Fruit fly (Drosophila melanogaster): Measurements from ENCODE around the gene CG6664.

CG6664 gene

DNA sequence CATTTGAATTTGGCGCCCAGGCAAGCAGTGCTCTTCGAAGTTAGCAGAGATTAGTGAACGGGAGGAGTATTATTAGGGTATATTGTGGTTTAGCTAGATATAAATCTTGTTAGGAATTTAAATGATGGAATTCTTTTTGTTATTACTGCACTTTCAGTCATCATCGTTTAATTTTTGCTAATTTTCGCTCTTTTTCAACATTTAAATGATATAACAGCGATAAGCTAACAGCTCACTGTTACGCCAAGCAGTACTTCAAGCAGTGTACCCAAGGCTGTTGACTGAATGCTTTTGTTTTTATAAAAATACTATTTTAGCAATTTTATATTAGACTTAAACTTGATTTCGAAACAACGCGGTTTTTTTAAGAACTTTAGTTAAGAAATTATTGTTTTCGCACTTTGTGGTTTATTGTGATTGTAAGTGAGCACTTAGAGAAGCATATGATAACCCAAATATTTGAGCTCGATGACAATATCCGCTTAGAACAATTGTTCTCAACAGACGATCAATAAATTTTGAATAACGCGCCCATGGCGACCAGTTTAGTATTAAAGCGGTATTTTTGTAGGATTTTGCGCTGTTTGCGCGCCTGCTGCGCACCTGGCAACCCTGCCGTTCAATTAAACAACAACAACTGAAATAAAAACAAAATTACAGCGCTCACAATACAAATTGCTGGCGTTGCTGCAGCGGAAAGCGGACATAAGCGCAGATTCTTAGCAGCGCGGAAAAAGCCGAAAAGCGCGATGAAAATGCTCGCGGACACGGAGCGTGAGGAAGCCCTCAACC is 34.9 kb upstream of the CG6664 start (continued):
- TF ChIP-seq pita (GFP tag; optimal IDR thresholded peaks at IDR 0.05) (no peak), E2f2 (GFP tag; IDR thresholded peaks at IDR 0.05) (peak; percentile 91), CG1603 (tag; optimal IDR thresholded peaks at IDR 0.05) (peak; percentile 12), zen2 (GFP tag; IDR thresholded peaks at IDR 0.05; ENCODE audit: partially characterized antibody) (no peak), Nf-YA (GFP tag; IDR thresholded peaks at IDR 0.05) (no peak), Dp (GFP tag; optimal IDR thresholded peaks at IDR 0.05) (peak; percentile 84), unc-4 (GFP tag; IDR thresholded peaks at IDR 0.05; ENCODE audit: partially characterized antibody) (peak; percentile 22; the same call in 1 of the 2 replicates), CG17829 (tag; optimal IDR thresholded peaks at IDR 0.05) (no peak), CG34376 (GFP tag; optimal IDR thresholded peaks at IDR 0.05) (no peak), CG9437 (GFP tag; optimal IDR thresholded peaks at IDR 0.05) (no peak), Bgb (GFP tag; IDR thresholded peaks at IDR 0.05; ENCODE audit: partially characterized antibody) (no peak), bbx (GFP tag; IDR thresholded peaks at IDR 0.05; ENCODE audit: partially characterized antibody) (peak; percentile 31; the same call in 1 of the 2 replicates), CG4707 (GFP tag; optimal IDR thresholded peaks at IDR 0.05) (no peak), Dip3 (GFP tag; optimal IDR thresholded peaks at IDR 0.05) (no peak), stwl (tag; optimal IDR thresholded peaks at IDR 0.05) (peak; percentile 10), hkb (optimal IDR thresholded peaks at IDR 0.05) (no peak), hkb (GFP tag; IDR thresholded peaks at IDR 0.05) (0 out of 2 replicates have a peak, but pooled peaks have one; percentile 19), ewg (GFP tag; optimal IDR thresholded peaks at IDR 0.05) (peak; percentile 83)

DNA sequence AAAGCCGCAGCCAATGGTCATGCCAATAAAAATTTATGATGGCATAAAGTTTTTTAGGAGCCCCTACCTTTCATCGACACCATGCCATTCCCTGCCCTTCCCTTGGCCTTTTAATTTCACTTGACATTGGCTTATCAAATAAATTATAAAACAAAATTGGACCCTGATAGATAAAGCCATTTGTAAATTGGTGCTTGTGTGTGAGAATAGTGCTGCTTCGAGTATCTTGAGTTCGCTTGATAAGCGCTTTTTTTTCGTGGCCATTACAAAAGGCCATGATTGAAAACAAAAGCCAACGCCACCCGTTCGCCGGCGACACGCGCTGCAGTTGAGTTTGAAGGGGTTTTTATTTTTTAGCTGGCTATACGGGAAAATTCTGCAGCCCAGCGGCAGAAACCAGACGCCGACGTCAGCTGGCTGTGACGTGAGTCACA is 33.9 kb upstream of the CG6664 start:
- TF ChIP-seq CG4424 (GFP tag; optimal IDR thresholded peaks at IDR 0.05) (no peak), eyg (GFP tag; optimal IDR thresholded peaks at IDR 0.05) (no peak), corto (GFP tag; optimal IDR thresholded peaks at IDR 0.05) (peak; percentile 36), unpg (GFP tag; optimal IDR thresholded peaks at IDR 0.05) (no peak), hb (GFP tag; IDR thresholded peaks at IDR 0.05; ENCODE audit: partially characterized antibody) (0 out of 3 replicates have a peak, but pooled peaks have one; percentile 32), crol (GFP tag; IDR thresholded peaks at IDR 0.05) (peak; percentile 43; the same call in 1 of the 2 replicates), CG17829 (tag; optimal IDR thresholded peaks at IDR 0.05) (no peak), cwo (GFP tag; optimal IDR thresholded peaks at IDR 0.05) (peak; percentile 41), Bgb (GFP tag; IDR thresholded peaks at IDR 0.05; ENCODE audit: partially characterized antibody) (no peak), sug (tag; optimal IDR thresholded peaks at IDR 0.05) (peak; percentile 85), tin (GFP tag; optimal IDR thresholded peaks at IDR 0.05) (no peak), NK7.1 (GFP tag; optimal IDR thresholded peaks at IDR 0.05) (no peak), CG33213 (GFP tag; optimal IDR thresholded peaks at IDR 0.05) (no peak), CG14965 (GFP tag; optimal IDR thresholded peaks at IDR 0.05; ENCODE audit: borderline replicate concordance) (no peak), Hr51 (GFP tag; optimal IDR thresholded peaks at IDR 0.05) (no peak), Oaz (GFP tag; IDR thresholded peaks at IDR 0.05) (no peak), CG6765 (GFP tag; optimal IDR thresholded peaks at IDR 0.05) (no peak), Side (GFP tag; optimal IDR thresholded peaks at IDR 0.05) (no peak), GATAe (GFP tag; conservative IDR thresholded peaks at IDR 0.05) (0 out of 2 replicates have a peak, but pooled peaks have one; percentile 45), CG17186 (GFP tag; optimal IDR thresholded peaks at IDR 0.05) (no peak), D19A (tag; optimal IDR thresholded peaks at IDR 0.05) (no peak), CG4730 (GFP tag; IDR thresholded peaks at IDR 0.05) (no peak), luna (GFP tag; optimal IDR thresholded peaks at IDR 0.05) (no peak), sens-2 (GFP tag; IDR thresholded peaks at IDR 0.05) (no peak), CG12236 (GFP tag; optimal IDR thresholded peaks at IDR 0.05) (no peak), CG6813 (GFP tag; optimal IDR thresholded peaks at IDR 0.05) (peak; percentile 38), gem (tag; optimal IDR thresholded peaks at IDR 0.05) (peak; percentile 13), CG30431 (GFP tag; optimal IDR thresholded peaks at IDR 0.05) (no peak), unc-4 (GFP tag; IDR thresholded peaks at IDR 0.05; ENCODE audit: partially characterized antibody) (no peak), CG12744 (GFP tag; optimal IDR thresholded peaks at IDR 0.05) (no peak), CG8281 (tag; optimal IDR thresholded peaks at IDR 0.05) (no peak), NfI (GFP tag; optimal IDR thresholded peaks at IDR 0.05) (no peak)
